Worm (Caenorhabditis elegans) whole organism, dauer: ENCODE measurements around the gene disl-2.

Source experiments
- unc-62 ChIP-seq: sonication (generic microtip); optimal IDR thresholded peaks from 2 replicates; lab custom pipeline; 2017; ENCODE audit warnings: missing biosample characterization, missing genetic modification reagents, missing genetic modification characterization

disl-2 gene

ce11 chrIII:5442711-5443253 lies at the start of gene disl-2, which contains the start of gene T24G10.2:
disl-2 (plus strand) TSS chrIII:5443167.
T24G10.2 (minus strand) TSS chrIII:5442761.
- TF ChIP-seq unc-62 = no peak

DNA sequence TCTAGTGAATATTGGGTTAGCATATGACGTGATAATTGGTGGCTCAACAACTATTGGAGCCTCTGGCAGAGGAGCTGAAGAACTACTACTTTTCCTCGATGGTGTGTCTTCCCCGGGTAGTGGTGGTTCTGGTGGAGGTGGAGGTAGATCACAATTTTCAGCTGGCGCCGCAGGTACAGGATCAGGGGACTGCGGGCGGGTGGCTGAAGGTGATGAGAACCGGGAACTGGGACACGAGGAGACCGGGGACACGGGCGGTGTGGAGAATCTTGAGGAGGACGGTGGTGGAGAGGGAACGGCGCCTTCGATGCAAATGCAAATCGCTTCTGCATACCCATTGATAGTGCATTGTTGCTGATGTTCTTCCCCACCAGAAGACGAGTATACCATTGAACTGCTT lies 47.2 kb upstream of the disl-2 start:
- no peak for TF ChIP-seq unc-62

- no peak for TF ChIP-seq unc-62
These were observed 40.5 kb upstream of the disl-2 start for ce11 chrIII:5402419-5402818.

DNA sequence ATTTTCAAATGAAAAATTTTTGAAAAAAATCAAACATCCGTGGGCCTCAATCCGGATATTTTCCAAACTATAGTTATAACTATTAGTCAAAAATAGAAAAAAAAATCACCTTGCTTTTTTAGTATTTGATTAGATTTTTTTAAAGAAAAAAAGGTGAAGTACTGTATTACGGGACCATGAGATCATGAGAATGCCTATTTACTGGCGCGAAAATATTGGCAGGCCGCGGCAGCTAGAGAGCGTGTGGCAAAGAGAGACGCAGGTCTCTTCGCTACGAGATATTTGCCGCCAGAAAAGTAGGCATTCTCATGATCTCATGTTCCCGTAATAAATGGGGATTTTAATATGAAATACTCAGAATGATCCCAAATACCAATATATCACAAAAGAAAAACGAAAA lies 38.0 kb upstream of the disl-2 start:
- no peak for TF ChIP-seq unc-62

ce11 chrIII:5405628-5406084 lies 37.3 kb upstream of the disl-2 start, which contains the start of the genes W03A5.2 and Y32H12A.8:
W03A5.2 (plus strand) TSS chrIII:5406034.
Y32H12A.8 (minus strand) TSS chrIII:5406037.
- no peak for TF ChIP-seq unc-62

ce11 chrIII:5406314-5406713 lies 36.7 kb upstream of the disl-2 start:
- no peak for TF ChIP-seq unc-62

ce11 chrIII:5407060-5407459 lies 35.9 kb upstream of the disl-2 start:
- no peak for TF ChIP-seq unc-62

ce11 chrIII:5407588-5407987 lies 35.4 kb upstream of the disl-2 start, which contains the start of gene W03A5.1:
W03A5.1 (plus strand) TSS chrIII:5407888.
- no peak for TF ChIP-seq unc-62

ce11 chrIII:5413680-5414079 lies 29.3 kb upstream of the disl-2 start, which contains the start of gene grl-22:
grl-22 (minus strand) TSS chrIII:5414011.
- no peak for TF ChIP-seq unc-62

- no peak for TF ChIP-seq unc-62
These were observed 25.0 kb upstream of the disl-2 start for ce11 chrIII:5417921-5418320.

ce11 chrIII:5419527-5419926 lies 23.4 kb upstream of the disl-2 start:
- TF ChIP-seq unc-62 = no peak

DNA sequence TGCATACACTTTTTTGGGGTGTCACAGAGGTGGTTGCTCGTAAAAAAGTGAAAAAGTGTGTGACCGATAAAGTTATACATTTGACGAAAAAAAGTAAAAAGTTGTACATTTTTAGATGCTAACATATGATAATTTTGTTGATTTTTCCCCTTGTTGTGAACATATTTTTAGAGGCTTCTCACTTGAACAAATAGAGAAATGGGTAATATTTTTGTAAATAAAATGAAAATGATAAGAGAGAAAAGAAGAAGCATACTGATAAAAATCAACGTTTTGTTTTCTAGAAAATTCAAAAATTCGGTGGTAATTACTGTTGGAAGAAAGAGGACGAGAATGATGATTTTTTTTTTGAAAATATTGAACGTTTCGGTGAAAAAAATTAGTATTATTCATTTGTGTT lies 22.7 kb upstream of the disl-2 start:
- TF ChIP-seq unc-62 = no peak

- no peak for TF ChIP-seq unc-62
These were observed 21.6 kb upstream of the disl-2 start for ce11 chrIII:5421406-5421805.

ce11 chrIII:5422561-5423103 lies 20.3 kb upstream of the disl-2 start:
- no peak for TF ChIP-seq unc-62

DNA sequence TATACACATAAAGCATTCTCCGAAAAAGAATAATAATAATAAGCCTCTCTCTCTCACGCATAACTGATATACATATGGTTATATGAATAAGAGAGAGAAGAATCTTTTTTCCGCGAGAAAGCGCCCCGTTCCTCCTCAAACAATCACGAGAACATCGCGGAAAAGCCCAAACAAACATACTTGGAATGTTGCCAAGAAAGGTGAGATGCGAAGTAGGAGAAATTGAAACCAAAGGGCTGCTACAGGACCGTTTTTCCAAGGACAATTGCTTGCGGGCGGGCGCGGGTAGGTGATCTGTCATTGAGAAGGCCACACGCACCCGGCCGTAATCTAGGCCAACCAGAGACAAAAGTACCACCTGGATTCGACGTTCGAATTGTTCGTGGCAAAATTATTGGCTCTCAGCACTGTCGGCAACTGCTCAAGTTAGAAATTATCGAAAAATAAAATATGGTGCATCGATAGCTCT lies 19.3 kb upstream of the disl-2 start, which contains the start of gene dnj-24:
Gene dnj-24 (minus strand): TSS at position 419 of the 469 bp plus-strand sequence.
- no peak for TF ChIP-seq unc-62

DNA sequence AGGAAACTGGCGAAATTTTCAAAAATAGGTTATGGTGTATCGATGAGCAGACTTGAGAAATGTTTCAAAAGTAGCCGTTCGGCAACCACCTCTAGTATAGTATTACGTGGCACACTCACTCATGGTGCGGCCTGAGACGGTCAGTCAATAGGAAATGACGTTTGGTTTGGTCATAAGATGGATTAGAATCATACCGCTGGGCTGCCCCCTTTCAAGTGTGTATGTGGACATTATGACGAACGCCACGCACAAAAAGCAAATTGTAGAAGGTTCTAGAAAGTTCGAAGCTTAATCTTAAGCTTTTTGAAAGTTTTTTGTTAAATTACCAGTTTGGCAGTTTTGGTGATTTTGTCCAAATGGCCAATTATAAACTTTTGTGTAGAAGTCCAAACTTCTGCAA lies 18.6 kb upstream of the disl-2 start:
- TF ChIP-seq unc-62 = no peak

DNA sequence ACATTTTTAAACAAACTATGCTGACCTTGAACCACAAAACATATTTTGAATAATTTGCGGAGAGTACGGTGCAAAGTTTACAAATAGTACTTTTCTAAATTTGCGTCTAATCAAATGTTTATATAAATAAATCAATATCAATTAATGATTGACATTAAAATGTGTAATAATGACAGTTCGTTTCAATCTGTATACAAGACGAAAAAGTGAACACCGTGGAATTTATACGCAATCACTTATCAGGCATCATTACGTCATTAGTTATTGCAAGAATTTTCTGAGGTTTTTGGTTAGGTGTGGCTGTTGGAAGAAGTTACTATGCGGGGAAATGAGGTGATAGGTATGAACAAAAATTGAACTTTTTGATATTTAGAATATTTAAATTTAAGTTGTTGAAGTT lies 15.9 kb upstream of the disl-2 start:
- no peak for TF ChIP-seq unc-62

ce11 chrIII:5436306-5436705 lies 6.7 kb upstream of the disl-2 start:
- TF ChIP-seq unc-62 = no peak
